Worm (Caenorhabditis elegans): ENCODE data around the gene ttr-47.

ce11 chrV:8947499-8947898 is 24.6 kb downstream of the ttr-47 start, which contains the start of gene gck-1:
- TF ChIP-seq him-1 (tag; optimal IDR thresholded peaks at IDR 0.05) (no peak), W03F9.2 (tag; optimal IDR thresholded peaks at IDR 0.05) (no peak)

Measured in whole organism, L4/young adult.